Worm (Caenorhabditis elegans): Measurements from ENCODE around the gene mrpl-2.

The mrpl-2 gene

ce11 chrIV:772931-773330 is at the start of gene mrpl-2:
Gene mrpl-2 (plus strand): TSS chrIV:773237.
- no peak for TF ChIP-seq unc-62 (GFP tag; optimal IDR thresholded peaks at IDR 0.05)

DNA sequence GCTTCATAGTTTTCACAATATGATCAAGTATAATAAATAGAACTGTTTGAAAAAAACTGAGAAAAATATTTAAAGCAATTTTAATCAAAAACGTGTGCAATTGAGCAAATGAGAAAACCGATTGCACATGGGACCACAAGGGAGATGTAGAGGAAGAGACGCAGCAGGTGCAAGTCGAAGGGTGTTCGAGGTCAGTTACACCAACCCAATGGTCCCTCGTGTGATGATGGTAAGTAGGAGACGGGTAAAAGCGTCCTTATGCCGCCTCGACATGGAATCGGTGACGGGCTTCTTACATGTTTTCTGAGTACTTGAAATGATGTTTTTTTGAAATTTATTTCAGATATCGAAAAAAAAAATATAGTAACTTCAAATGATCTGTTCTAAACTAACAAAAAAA is 44.9 kb upstream of the mrpl-2 start, which contains the start of gene Y55F3C.9:
Gene Y55F3C.9, minus strand, starts transcription at position 101 of the 400 bp plus-strand sequence.
- TF ChIP-seq unc-62 (GFP tag; optimal IDR thresholded peaks at IDR 0.05), result no peak

DNA sequence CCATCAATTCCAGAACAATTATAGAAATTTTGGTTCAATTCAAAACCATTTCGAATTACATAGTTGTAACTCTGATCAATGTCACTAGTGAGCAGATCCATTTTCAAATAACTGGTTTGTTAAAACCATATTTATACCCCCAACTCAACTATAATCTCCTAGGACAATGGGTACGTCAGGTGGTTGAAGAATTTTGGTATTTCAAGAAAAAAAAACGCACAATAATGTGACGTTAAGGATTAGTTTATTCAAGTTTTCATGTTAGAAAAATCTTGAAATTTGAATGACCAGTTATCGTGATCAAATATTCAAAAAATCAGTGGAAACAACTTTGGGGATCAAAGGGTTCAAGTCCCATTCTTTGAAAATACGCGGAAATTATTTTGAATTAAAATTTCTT is 42.1 kb upstream of the mrpl-2 start, which contains the start of gene srt-24:
Gene srt-24, minus strand, starts transcription at position 101 of the 400 bp plus-strand sequence.
- TF ChIP-seq unc-62 (GFP tag; optimal IDR thresholded peaks at IDR 0.05), result no peak

DNA sequence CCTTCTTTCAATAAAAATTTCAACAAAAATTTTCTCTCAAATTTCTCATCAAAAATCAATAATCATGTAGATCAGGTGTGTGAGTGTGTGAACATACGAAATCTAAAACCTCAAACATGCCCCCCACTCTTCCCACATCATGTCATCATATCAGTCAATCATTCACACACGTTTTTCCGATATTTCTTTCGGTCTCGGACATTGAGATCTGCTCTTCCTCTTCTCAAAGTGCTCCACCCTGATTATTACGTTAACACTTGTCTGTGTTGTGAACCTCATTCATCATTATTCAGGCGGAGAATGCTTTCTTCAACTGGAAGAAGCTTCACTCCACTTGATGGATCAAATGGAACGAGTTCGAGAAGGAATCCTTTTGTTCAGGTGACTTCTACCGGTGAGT is 36.6 kb upstream of the mrpl-2 start, which contains the start of gene kvs-5:
Gene kvs-5, plus strand, starts transcription at position 301 of the 400 bp plus-strand sequence.
- TF ChIP-seq unc-62 (GFP tag; optimal IDR thresholded peaks at IDR 0.05), result no peak

ce11 chrIV:740674-741073 is 32.4 kb upstream of the mrpl-2 start:
- TF ChIP-seq unc-62 (GFP tag; optimal IDR thresholded peaks at IDR 0.05), result no peak

DNA sequence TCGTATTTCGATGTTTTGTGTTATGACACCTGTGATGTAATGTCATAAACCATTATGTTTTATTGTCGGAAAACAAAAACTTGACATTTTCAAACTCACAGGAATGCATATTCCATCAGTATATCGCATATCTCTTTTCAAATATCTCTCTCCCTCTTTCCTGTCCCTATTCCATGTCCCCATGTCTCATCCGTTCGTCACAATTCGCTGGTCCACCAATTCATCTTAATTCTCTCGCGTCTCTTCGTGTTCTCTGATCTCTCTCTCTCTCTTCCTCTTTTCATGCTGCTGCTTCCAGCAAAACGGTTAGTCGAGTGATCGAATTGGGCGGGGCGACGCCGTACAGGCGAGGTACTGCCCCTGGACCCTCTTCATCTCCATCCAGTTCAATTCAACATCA is 31.2 kb upstream of the mrpl-2 start:
- TF ChIP-seq unc-62 (GFP tag; optimal IDR thresholded peaks at IDR 0.05), result no peak

DNA sequence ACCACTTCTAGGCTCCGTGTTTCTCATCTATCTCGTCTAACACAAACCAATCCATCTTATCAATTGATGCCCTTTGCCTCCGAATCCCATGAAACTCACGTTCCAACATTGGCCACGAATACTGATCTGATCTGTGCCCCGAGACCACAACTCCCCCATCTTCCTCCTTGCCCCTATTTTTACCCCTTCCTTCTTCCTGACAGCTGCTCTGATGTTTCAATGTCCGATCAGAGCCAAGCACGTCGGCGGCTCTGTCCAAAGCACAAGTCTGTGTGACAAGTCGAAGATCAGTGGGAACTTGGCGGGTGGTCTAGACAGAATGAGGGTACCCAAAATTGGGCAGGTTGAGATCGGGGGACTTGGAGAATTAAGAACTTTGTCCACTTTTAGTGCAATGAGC is 26.7 kb upstream of the mrpl-2 start:
- no peak for TF ChIP-seq unc-62 (GFP tag; optimal IDR thresholded peaks at IDR 0.05)

ce11 chrIV:749557-749956 is 23.5 kb upstream of the mrpl-2 start:
- TF ChIP-seq unc-62 (GFP tag; optimal IDR thresholded peaks at IDR 0.05), result no peak

DNA sequence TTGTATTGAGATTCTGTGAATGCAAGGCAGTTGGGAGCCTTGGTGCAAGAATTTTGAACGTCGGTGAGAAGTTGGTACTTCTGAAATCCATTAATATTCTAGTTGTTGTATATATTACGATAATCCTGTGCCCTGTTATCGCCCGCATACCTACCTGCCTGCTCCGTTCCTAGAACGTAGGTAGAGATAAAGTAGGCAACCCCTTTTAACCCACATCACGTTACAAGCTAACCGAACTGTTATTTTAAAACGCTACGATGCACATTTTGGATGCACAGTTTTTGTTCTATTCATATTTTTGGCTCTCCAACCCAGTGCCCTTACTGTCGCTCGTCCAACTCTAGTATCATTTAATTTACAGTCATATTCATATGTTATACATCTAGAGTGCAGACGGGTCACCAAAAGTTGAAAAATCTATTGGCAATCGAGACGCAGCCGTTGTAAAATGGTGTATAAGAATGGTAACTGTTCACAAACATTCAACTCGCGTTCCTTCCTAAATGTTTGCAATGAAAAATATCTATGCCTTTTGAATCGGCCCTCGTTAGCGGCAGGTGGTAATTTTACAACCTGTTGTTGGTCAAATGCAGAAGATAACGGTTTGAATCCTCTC is 18.6 kb upstream of the mrpl-2 start:
- no peak for TF ChIP-seq unc-62 (GFP tag; optimal IDR thresholded peaks at IDR 0.05)

- TF ChIP-seq unc-62 (GFP tag; optimal IDR thresholded peaks at IDR 0.05), result no peak
Observed at ce11 chrIV:756421-756820, 16.6 kb upstream of the mrpl-2 start, which contains the start of gene srt-23. Gene srt-23 (plus strand): TSS chrIV:756721.

DNA sequence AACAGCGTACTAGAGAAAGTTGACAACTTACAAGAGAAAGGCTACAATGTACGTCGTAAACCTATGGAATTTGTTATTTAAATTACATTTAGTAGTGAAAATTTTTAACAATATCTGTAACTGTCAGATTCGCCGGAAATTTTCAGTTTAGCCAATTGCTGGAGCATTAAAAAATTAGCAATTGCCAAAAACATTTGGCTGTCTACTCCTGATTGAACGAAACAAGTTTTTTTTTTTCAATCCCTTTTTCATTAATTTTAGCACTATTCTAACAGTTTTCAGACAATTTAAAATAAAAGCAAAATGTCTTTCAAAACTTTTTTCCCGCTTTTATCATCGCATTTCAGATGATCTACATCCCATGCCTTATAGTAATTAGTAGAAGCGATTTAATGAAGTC is 16.1 kb upstream of the mrpl-2 start:
- TF ChIP-seq unc-62 (GFP tag; optimal IDR thresholded peaks at IDR 0.05), result no peak

ce11 chrIV:757548-757947 is 15.5 kb upstream of the mrpl-2 start:
- no peak for TF ChIP-seq unc-62 (GFP tag; optimal IDR thresholded peaks at IDR 0.05)

ce11 chrIV:760267-760666 is 12.8 kb upstream of the mrpl-2 start, which contains the start of gene gst-40:
Gene gst-40 (plus strand): TSS chrIV:760502.
- no peak for TF ChIP-seq unc-62 (GFP tag; optimal IDR thresholded peaks at IDR 0.05)

- no peak for TF ChIP-seq unc-62 (GFP tag; optimal IDR thresholded peaks at IDR 0.05)
Observed at ce11 chrIV:762016-762459, 11.0 kb upstream of the mrpl-2 start.

ce11 chrIV:762486-763376 is 10.3 kb upstream of the mrpl-2 start:
- TF ChIP-seq unc-62 (GFP tag; optimal IDR thresholded peaks at IDR 0.05), result no peak

DNA sequence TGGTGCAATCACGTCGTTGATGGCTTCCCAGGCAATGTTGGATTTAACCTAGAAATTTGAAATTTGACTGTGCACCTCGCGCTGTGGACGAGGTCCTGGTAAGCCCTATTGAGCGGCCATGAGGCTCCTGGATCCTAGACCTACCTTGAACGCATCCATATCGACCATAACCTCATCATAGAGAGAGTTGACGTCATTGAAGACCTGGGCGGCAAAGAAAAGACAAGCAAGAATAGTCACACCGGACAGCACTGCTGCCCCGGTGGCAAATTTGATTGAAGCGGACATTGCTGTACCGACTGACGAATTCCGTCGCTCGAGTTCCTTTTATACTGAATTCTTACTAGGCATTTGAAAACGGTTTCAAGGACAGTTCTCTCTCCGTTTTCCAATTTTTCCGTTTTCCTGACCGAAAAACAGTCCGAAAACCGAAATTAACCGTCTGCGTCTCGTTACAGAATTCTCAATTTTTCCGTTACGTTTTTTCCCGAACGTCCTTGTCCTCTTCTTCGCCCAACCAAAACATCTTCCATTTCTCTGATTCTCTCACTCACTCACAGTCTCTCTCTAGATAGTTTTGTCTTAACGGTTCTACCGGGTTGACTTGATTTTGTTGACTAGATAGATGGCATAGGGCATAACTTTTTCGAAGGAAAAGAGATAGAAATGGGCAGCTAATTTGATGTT is 9.5 kb upstream of the mrpl-2 start, which contains the start of gene col-103:
Gene col-103, minus strand, starts transcription at position 302 of the 687 bp plus-strand sequence.
- no peak for TF ChIP-seq unc-62 (GFP tag; optimal IDR thresholded peaks at IDR 0.05)
